Worm (Caenorhabditis elegans) whole organism, L4/young adult: ENCODE data around the gene Y105C5B.19.

Experiments used
- W03F9.2 ChIP-seq: fragments of 150-350 bp; optimal IDR thresholded peaks from 2 replicates; lab custom pipeline; 2014; ENCODE audit warnings: missing biosample characterization, missing genetic modification characterization
- dao-5 ChIP-seq: sonication (generic microtip); optimal IDR thresholded peaks from 2 replicates; lab custom pipeline; 2016; ENCODE audit warnings: missing genotype, missing genetic modification characterization, moderate library complexity, missing compliant biosample characterization
- him-1 ChIP-seq: sonication (generic microtip); optimal IDR thresholded peaks from 2 replicates; lab custom pipeline; 2016; ENCODE audit warnings: missing genotype, missing genetic modification reagents, missing genetic modification characterization, missing compliant biosample characterization

The Y105C5B.19 gene

DNA sequence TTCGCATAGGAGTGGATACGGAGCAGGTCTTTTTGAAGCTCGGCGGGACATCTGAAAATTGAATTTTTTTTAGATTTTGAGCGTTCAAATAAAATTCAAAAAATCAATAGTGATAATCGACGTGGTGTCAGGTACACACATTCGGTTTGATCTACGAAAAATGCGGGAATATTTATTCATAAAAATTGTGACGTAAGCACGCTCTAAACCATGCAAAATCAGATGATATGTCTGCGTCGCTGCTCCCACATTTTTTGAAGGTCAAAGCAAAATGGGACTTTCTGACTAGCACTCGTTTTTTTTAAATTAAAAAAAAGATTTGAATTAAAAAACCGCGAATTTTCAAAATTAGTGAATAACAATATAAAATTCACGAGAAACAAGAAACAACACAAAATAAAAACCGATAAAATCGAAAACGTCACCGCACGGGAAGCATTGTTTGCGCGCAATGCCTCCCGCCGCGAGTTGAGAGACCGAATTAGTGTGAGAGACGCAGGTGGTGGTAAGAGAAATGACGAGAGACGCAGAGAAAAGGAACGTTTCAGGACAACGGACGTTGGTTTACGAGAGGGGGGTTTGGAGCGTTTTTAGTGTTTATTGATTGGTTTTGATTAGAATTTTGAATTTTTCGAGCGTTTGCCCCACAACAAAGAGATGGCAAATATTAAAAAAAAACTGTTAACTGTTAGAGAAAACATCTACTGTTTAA is at the start of gene Y105C5B.19:
Y105C5B.19 (minus strand) TSS at position 51 of the 712 bp plus-strand sequence.
- TF ChIP-seq W03F9.2 (peak; percentile 40), dao-5 (tag; lab: Kevin White, UChicago) (no peak)

DNA sequence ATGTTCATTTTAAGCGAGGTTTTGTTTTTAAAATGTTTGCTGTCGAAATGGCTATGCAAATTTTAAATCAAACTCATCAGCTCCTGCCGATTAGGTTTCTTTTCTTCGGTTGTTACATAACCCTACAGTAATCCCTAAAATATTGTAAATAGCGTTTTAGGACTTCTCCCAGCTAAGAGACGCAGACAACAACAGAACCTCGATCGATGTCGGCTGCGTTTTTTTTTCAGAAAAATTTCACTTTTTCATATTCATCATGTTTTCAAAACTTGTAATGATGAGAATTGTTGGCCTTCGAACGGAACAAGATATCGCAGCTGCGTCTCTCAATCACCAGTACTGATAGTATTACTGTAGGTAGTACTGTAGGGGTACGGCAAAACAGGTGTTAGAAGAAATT is 44.7 kb upstream of the Y105C5B.19 start:
- TF ChIP-seq him-1 (no peak), W03F9.2 (no peak), dao-5 (tag; lab: Kevin White, UChicago) (no peak)

DNA sequence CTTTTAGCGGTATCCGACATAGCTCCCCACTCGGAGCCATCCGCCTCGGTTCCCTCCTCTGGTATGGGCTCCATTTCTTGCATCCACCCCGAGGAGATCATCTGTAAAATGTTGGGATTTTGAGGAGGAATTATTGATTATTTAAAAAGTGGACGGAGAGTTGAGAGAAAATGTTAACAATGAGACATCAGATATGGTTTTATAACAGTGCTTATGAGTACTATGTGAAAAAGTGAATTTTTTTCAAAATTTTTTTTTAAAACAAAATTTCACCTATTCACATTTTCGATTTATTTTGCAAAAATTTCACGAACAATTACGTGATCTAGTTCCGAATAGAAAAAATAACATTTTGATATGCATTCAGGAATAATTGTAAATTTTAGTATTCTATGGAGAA is 43.0 kb upstream of the Y105C5B.19 start, which contains the start of gene jac-1:
jac-1 (minus strand) TSS at position 101 of the 400 bp plus-strand sequence.
- TF ChIP-seq W03F9.2, result no peak
- no peak for TF ChIP-seq dao-5 (tag; lab: Kevin White, UChicago)
- no peak for TF ChIP-seq him-1

DNA sequence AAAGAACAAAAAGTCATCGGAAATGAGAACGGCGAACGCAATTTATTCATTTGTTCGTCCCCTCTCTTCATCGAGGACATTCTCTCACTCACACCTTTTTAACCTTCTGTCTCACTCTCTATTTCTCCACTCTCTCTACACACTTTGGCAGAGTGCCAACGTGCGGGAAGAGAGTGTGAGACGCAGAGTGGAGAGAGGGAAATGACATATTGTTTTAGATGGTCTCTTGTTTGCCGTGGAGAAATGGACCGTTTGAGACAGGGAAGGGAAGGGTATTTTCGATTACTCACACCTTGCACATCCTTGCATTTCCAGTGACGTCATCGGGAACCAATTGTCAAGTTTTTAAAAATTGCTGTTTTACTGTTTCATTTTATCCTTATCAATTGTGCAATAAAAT is 40.4 kb upstream of the Y105C5B.19 start:
- no peak for TF ChIP-seq dao-5 (tag; lab: Kevin White, UChicago)
- no peak for TF ChIP-seq him-1
- TF ChIP-seq W03F9.2, result no peak

DNA sequence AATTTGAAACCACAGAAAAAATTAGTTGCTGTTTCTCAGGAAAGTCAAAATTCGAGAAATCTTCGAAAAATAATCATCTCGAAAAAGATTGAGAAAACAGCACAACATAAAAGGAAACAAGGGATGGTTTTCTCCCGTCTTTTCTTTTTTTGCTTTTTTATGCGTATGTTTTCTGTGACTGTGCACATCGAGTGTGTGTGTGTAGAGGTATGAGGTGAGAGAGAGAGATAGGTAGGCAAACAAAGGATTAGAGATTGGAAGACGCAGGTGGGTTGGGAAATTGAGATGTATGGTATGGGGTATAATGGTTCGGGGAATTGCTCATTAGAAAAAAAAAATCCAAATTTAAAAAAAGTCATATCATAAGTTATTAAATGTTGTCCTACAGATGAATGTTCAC is 38.7 kb upstream of the Y105C5B.19 start:
- TF ChIP-seq him-1, result no peak
- no peak for TF ChIP-seq W03F9.2
- TF ChIP-seq dao-5 (tag; lab: Kevin White, UChicago), result no peak

DNA sequence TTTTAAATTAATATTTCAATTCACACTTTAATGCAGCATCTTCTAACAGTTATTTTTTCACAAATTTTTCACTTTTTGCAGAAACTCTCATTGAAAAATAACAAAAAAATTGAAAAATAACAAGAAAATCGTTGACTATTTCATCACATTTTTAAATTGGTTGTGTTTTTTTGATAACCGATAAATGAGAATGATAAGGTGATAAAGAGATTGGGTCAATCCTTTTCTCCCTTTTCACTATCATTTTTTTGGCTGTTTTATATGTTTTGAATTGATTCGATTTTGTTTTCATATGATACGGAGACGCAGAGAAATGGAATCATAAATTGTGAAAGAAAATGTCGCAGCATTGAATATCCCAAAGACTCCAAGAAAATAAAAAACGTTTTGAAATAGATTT is 32.0 kb upstream of the Y105C5B.19 start:
- TF ChIP-seq dao-5 (tag; lab: Kevin White, UChicago) (no peak), him-1 (no peak), W03F9.2 (no peak)

DNA sequence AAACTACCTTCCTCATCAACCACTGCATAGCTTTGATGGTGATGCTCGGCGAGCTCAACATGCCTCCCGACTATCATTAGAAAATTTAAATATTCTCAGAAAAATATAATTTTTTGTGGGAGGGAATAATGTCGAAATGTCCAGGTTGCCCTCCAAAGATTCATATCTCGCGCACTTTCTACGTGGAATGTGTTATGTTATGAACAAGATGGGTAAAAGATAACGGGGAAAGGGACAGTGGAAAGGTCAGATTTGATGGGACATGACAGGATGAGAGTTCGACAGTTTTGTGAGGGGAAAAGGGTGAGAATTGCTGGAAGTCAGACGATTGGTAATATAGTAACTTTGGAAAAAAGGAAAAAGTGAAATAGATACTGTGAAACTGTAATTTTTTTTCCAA is 22.5 kb upstream of the Y105C5B.19 start:
- TF ChIP-seq dao-5 (tag; lab: Kevin White, UChicago) (no peak), him-1 (no peak), W03F9.2 (no peak)

DNA sequence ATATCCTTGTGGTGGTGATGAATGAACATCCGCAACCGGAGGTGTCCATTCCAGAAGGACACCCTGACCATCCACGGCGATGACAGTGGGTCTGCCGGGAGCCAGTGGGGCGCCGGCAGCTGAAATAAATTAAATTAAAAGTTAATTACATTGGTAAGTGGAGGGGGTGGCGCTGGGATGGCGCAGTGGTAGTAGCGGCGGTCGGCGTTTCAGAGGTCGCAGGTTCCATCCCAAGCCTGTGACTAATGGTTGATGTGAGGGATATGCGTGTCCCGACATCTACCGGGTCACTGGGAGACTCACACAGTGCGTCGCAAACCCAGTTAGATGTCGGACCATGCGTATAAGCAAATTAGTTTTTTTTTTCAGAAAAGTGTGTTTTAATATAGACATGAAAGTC is 21.7 kb upstream of the Y105C5B.19 start:
- TF ChIP-seq dao-5 (tag; lab: Kevin White, UChicago) (no peak), him-1 (no peak), W03F9.2 (no peak)

DNA sequence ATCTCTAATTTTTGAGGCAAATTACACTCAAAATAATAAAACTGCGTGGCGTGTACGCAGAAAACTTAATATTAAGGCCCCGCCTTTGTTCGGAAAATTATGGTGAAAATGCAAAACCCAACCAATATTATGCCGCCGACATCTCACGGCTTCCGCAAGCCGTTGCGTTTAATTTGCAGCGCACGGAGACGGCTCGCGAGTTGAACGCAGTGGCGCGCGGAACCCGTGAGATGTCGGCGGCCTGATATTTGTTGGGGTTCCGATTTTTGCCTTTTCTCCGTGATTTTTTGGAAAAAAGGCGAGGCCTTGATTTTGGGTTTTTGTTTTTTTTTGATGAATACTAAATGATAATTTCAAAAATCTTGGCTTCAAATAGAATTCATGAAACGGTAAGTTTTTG is 17.3 kb upstream of the Y105C5B.19 start:
- TF ChIP-seq W03F9.2 (no peak), him-1 (no peak), dao-5 (tag; lab: Kevin White, UChicago) (no peak)

DNA sequence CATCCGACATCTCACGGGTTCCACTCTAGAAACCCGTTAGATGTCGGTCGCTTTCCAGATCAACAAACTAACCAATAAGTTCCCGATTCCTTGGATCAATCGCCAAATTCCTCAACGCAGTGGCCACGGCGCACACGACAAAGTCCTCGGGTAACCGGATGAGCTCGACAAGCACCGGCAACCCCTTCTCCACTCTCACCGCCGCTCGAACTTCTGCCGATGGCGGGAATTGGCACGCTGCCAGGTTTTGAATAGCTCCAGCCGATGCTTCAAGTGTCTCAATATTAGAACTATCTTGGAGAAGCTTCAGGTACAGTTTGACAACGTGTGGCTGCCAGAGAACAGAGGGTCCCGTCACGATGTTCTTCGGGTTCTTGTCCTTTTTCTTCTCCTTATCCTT is 15.9 kb upstream of the Y105C5B.19 start:
- TF ChIP-seq W03F9.2 (no peak), dao-5 (tag; lab: Kevin White, UChicago) (no peak), him-1 (no peak)

DNA sequence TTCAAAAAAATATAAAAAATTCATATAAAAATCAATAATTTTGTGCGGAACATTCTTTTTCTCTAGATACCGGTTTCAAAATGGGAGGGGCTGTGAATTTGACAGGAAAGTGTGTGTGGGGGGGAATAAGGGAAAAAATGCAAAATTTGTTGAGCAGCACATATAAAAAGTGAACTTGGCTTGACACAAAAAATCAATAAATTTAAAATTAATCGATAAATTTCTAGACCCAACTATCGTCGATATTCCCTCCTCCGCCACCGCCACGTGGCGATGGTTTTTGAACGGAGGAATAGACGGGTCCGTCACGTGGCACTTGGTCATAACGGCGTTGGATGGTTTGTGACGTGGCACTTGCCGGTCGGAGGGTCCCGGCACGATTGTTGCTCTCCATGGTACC is 14.1 kb upstream of the Y105C5B.19 start:
- TF ChIP-seq dao-5 (tag; lab: Kevin White, UChicago) (no peak), him-1 (no peak), W03F9.2 (no peak)

DNA sequence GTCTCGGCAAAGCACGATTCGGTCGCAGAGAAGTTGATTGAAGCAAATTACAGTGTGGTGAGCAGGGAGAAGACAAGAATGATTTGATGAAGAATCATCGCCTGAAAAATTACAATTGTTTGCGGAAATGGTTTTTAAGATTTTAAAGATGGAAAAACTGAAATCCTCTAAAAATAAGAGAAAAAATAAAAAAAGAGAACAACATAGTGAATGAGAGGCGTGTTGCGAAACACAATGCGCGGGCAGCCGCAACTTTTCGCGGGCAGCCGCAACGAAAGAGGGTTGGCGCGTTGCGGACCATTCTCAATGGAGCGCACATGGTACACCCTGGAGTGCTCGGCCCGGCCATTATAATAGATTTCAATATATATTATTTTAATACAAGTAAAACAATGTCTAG is 10.7 kb upstream of the Y105C5B.19 start, which contains the start of gene Y105C5B.20:
Y105C5B.20 (minus strand) TSS at position 101 of the 400 bp plus-strand sequence.
- TF ChIP-seq W03F9.2, result no peak
- TF ChIP-seq dao-5 (tag; lab: Kevin White, UChicago), result no peak
- TF ChIP-seq him-1, result no peak

DNA sequence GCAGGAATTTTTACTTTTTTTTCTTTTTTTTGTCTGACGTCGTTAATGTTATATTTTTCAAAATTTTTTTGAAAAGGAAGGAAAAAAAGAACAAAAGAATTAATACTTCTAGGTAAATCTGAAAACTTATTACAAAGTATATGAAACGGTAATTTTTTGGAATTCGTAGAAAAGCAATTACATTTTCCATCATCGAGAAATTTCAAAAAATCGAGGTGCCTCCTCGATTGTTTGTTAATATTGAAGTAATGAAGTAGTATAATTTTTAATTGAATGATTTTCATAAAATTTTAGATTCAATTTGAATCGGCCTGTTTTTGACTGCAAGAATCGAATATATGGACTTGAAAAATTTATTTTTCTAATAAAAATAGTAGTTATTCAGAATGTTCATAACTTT is 7.6 kb upstream of the Y105C5B.19 start:
- no peak for TF ChIP-seq W03F9.2
- TF ChIP-seq him-1, result no peak
- no peak for TF ChIP-seq dao-5 (tag; lab: Kevin White, UChicago)

DNA sequence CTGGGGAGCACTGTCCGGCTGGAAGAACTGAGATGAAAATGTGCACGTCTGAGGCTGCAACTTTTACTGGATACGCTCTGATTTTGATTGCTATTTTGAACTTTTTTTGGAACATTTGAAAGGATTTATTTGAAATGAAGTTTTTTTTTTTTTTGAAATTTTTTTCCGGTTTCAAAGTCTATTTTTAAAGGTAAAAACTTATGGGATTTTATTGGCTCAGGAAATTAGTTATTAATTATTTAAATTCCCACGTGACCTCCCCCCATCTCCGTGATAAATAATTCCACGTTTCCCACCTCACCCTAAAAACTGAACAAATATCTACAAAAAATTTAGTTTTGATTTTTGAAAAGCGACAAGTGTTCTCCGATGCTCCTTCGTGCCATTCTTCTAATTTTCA is 19.5 kb downstream of the Y105C5B.19 start, which contains the start of gene Y105C5B.18:
Y105C5B.18 (plus strand) TSS at position 301 of the 400 bp plus-strand sequence.
- TF ChIP-seq him-1, result no peak
- TF ChIP-seq dao-5 (tag; lab: Kevin White, UChicago), result no peak
- no peak for TF ChIP-seq W03F9.2

DNA sequence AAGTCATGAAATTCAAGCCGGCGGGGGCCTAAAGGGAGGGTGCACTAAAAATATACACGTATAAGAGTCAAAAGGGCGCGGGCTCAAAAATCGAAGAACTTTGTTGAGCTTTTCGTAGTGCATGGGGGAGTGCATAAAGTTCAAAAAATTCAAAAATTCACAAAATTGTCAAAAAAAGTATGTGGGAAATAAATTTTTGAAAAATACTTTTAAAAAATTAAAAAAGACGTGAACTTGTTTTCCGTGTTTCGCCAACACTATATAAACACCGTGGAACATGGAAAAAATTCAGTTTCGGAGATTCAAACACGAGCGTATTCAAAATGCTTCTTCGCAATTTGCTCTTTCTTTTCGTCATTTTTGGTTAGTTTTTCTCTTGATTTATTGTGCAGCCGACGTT is 21.0 kb downstream of the Y105C5B.19 start, which contains the start of gene Y105C5B.17:
Y105C5B.17 (plus strand) TSS at position 301 of the 400 bp plus-strand sequence.
- no peak for TF ChIP-seq W03F9.2
- TF ChIP-seq him-1, result no peak
- TF ChIP-seq dao-5 (tag; lab: Kevin White, UChicago), result no peak
